Fruit fly (Drosophila melanogaster): ENCODE measurements around the gene Ilp5.

DNA sequence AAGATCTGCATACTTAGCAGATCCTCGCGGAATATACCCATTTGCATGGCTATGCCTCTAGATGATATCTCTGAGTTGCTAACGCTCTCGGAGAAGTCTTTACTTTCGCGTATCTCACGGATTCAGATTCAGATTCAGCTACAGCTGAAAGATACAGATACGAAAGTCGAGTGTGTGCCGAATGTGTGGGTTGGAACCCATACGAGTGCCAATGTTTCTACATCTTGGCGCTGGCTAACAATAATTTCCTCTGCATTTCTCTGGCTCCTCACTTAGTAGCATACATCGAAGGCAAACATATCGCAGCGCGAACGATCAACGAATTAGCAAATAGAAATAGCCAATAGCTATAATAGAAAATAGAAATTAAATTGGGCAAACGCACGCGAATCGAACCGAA, 5.5 kb upstream of the Ilp5 start:
- TF ChIP-seq CG11617 (GFP tag; optimal IDR thresholded peaks at IDR 0.05): no peak
- TF ChIP-seq kay (GFP tag; ENCODE audit: borderline replicate concordance): peak; percentile 78
- TF ChIP-seq CG1620 (GFP tag; optimal IDR thresholded peaks at IDR 0.05): no peak
- no peak for TF ChIP-seq bab1 (GFP tag; optimal IDR thresholded peaks at IDR 0.05)
- TF ChIP-seq toe (GFP tag; optimal IDR thresholded peaks at IDR 0.05): no peak
- TF ChIP-seq Hr96 (GFP tag; optimal IDR thresholded peaks at IDR 0.05): no peak
- no peak for TF ChIP-seq tj (GFP tag; optimal IDR thresholded peaks at IDR 0.05)

Measured in whole organism, adult.